Worm (Caenorhabditis elegans) whole organism, L3 larva: ENCODE results near the gene E04D5.5.

Experiments used
- R02D3.7 ChIP-seq: fragments of 150-350 bp; optimal IDR thresholded peaks from 2 replicates; lab custom pipeline; 2014; ENCODE audit warnings: missing biosample characterization, missing genetic modification characterization
- ZK546.5 ChIP-seq: sonication (generic microtip); optimal IDR thresholded peaks from 2 replicates; lab custom pipeline; 2017; ENCODE audit warnings: missing biosample characterization, missing genetic modification characterization
- aly-2 ChIP-seq: fragments of 150-350 bp; optimal IDR thresholded peaks from 2 replicates; lab custom pipeline; 2014; ENCODE audit warnings: missing biosample characterization, missing genetic modification characterization
- ama-1 ChIP-seq: fragments of 150-350 bp; optimal IDR thresholded peaks from 2 replicates; lab custom pipeline; 2018
- ceh-16 ChIP-seq: sonication (generic microtip); optimal IDR thresholded peaks from 2 replicates; lab custom pipeline; 2017; ENCODE audit warnings: missing biosample characterization, missing genetic modification characterization
- ceh-28 ChIP-seq: fragments of 150-350 bp; optimal IDR thresholded peaks from 2 replicates; lab custom pipeline; 2014; ENCODE audit warnings: missing biosample characterization, missing genetic modification reagents, missing genetic modification characterization
- ceh-82 ChIP-seq: fragments of 150-350 bp; optimal IDR thresholded peaks from 2 replicates; lab custom pipeline; 2014; ENCODE audit warnings: missing biosample characterization, missing genetic modification characterization
- ceh-9 ChIP-seq: sonication (generic microtip); optimal IDR thresholded peaks from 2 replicates; lab custom pipeline; 2018; ENCODE audit warnings: missing biosample characterization, missing genetic modification characterization
- daf-12 ChIP-seq: fragments of 150-350 bp; optimal IDR thresholded peaks from 2 replicates; lab custom pipeline; 2014; ENCODE audit warnings: missing biosample characterization, missing genetic modification reagents, missing genetic modification characterization
- egl-27 ChIP-seq: sonication (generic microtip); optimal IDR thresholded peaks from 4 replicates; lab custom pipeline; 2017; ENCODE audit warnings: missing biosample characterization, missing genetic modification reagents, missing genetic modification characterization
- egl-5 ChIP-seq: fragments of 150-350 bp; optimal IDR thresholded peaks from 2 replicates; lab custom pipeline; 2017; ENCODE audit warnings: missing biosample characterization, missing genetic modification reagents, missing genetic modification characterization, inconsistent platforms
- elt-1 ChIP-seq: fragments of 150-350 bp; optimal IDR thresholded peaks from 2 replicates; lab custom pipeline; 2014; ENCODE audit warnings: missing biosample characterization, missing genetic modification characterization
- elt-2 ChIP-seq: sonication (generic microtip); optimal IDR thresholded peaks from 2 replicates; lab custom pipeline; 2016; ENCODE audit warnings: missing genetic modification reagents, mild to moderate bottlenecking, missing genetic modification characterization, missing compliant biosample characterization
- elt-3 ChIP-seq, 3 experiments: fragments of 150-350 bp in 1 of 3; sonication (generic microtip) in 2 of 3; optimal IDR thresholded peaks; 2 replicates in 2 of 3; 4 replicates in 1 of 3; lab custom pipeline; 2014 to 2017; ENCODE audit warnings: missing biosample characterization in 3 of 3, missing genetic modification characterization in 3 of 3
- eor-1 ChIP-seq, 2 experiments: fragments of 150-350 bp; optimal IDR thresholded peaks; 2 replicates each; lab custom pipeline; 2014 to 2018; ENCODE audit warnings: missing biosample characterization in 2 of 2, missing genetic modification characterization in 2 of 2
- fkh-10 ChIP-seq: sonication (generic microtip); optimal IDR thresholded peaks from 2 replicates; lab custom pipeline; 2017; ENCODE audit warnings: missing biosample characterization, missing genetic modification reagents, missing genetic modification characterization
- fkh-2 ChIP-seq: fragments of 150-350 bp; optimal IDR thresholded peaks from 2 replicates; lab custom pipeline; 2014; ENCODE audit warnings: missing biosample characterization, missing genetic modification reagents, missing genetic modification characterization
- fos-1 ChIP-seq: fragments of 150-350 bp; optimal IDR thresholded peaks from 2 replicates; lab custom pipeline; 2014; ENCODE audit warnings: missing biosample characterization, missing genetic modification characterization
- hmg-11 ChIP-seq: sonication (generic microtip); optimal IDR thresholded peaks from 2 replicates; lab custom pipeline; 2016; ENCODE audit warnings: missing genetic modification characterization, missing compliant biosample characterization
- jun-1 ChIP-seq: fragments of 150-350 bp; optimal IDR thresholded peaks from 2 replicates; lab custom pipeline; 2014; ENCODE audit warnings: missing biosample characterization, missing genetic modification reagents, missing genetic modification characterization
- lin-15B ChIP-seq: fragments of 150-350 bp; optimal IDR thresholded peaks from 2 replicates; lab custom pipeline; 2014; ENCODE audit warnings: missing biosample characterization, missing genetic modification characterization
- lin-39 ChIP-seq: fragments of 150-350 bp; optimal IDR thresholded peaks from 2 replicates; lab custom pipeline; 2018; ENCODE audit warnings: missing biosample characterization, missing genetic modification reagents, missing genetic modification characterization
- lsy-12 ChIP-seq: sonication (generic microtip); optimal IDR thresholded peaks from 2 replicates; lab custom pipeline; 2016; ENCODE audit warnings: mild to moderate bottlenecking, missing genetic modification characterization, missing compliant biosample characterization
- mdl-1 ChIP-seq: fragments of 150-350 bp; optimal IDR thresholded peaks from 2 replicates; lab custom pipeline; 2014; ENCODE audit warnings: missing biosample characterization, missing genetic modification characterization
- mml-1 ChIP-seq: fragments of 150-350 bp; sonication (generic microtip); optimal IDR thresholded peaks from 3 replicates; lab custom pipeline; 2014; ENCODE audit warnings: missing biosample characterization, missing genetic modification characterization
- nfya-1 ChIP-seq: sonication (generic microtip); optimal IDR thresholded peaks from 2 replicates; lab custom pipeline; 2017; ENCODE audit warnings: missing genetic modification characterization, mild to moderate bottlenecking, missing compliant biosample characterization, antibody characterized with exemption, moderate library complexity; ENCODE audit not compliant: insufficient read depth
- nhr-11 ChIP-seq: fragments of 150-350 bp; optimal IDR thresholded peaks from 2 replicates; lab custom pipeline; 2014; ENCODE audit warnings: missing biosample characterization, missing genetic modification characterization
- nhr-12 ChIP-seq: fragments of 150-350 bp; optimal IDR thresholded peaks from 2 replicates; lab custom pipeline; 2014; ENCODE audit warnings: missing biosample characterization, missing genetic modification characterization
- nhr-23 ChIP-seq: fragments of 150-350 bp; optimal IDR thresholded peaks from 2 replicates; lab custom pipeline; 2014; ENCODE audit warnings: missing biosample characterization, missing genetic modification reagents, missing genetic modification characterization
- nhr-237 ChIP-seq: fragments of 150-350 bp; optimal IDR thresholded peaks from 2 replicates; lab custom pipeline; 2014; ENCODE audit warnings: missing biosample characterization, missing genetic modification characterization
- nhr-25 ChIP-seq: sonication (generic microtip); optimal IDR thresholded peaks from 2 replicates; lab custom pipeline; 2017; ENCODE audit warnings: missing biosample characterization, missing genetic modification characterization
- nhr-28 ChIP-seq: fragments of 150-350 bp; optimal IDR thresholded peaks from 2 replicates; lab custom pipeline; 2014; ENCODE audit warnings: missing biosample characterization, missing genetic modification characterization
- nhr-43 ChIP-seq: sonication (generic microtip); optimal IDR thresholded peaks from 2 replicates; lab custom pipeline; 2016; ENCODE audit warnings: mild to moderate bottlenecking, missing genetic modification characterization, missing compliant biosample characterization; ENCODE audit not compliant: poor library complexity, severe bottlenecking
- nhr-67 ChIP-seq: fragments of 150-350 bp; optimal IDR thresholded peaks from 2 replicates; lab custom pipeline; 2014; ENCODE audit warnings: missing biosample characterization, missing genetic modification characterization
- nhr-76 ChIP-seq: fragments of 150-350 bp; sonication (generic microtip); optimal IDR thresholded peaks from 5 replicates; lab custom pipeline; 2014; ENCODE audit warnings: missing biosample characterization, missing genetic modification characterization
- nhr-77 ChIP-seq: fragments of 150-350 bp; optimal IDR thresholded peaks from 2 replicates; lab custom pipeline; 2014; ENCODE audit warnings: missing biosample characterization, missing genetic modification characterization
- pha-4 ChIP-seq: fragments of 150-350 bp; optimal IDR thresholded peaks from 2 replicates; lab custom pipeline; 2014; ENCODE audit warnings: missing biosample characterization, missing genetic modification reagents, missing genetic modification characterization
- pqm-1 ChIP-seq: fragments of 150-350 bp; optimal IDR thresholded peaks from 2 replicates; lab custom pipeline; 2017; ENCODE audit warnings: missing biosample characterization, missing genetic modification characterization, inconsistent platforms
- sea-2 ChIP-seq: fragments of 150-350 bp; sonication (generic microtip); optimal IDR thresholded peaks from 4 replicates; lab custom pipeline; 2014; ENCODE audit warnings: missing biosample characterization, missing genetic modification reagents, missing genetic modification characterization
- skn-1 ChIP-seq: fragments of 150-350 bp; optimal IDR thresholded peaks from 2 replicates; lab custom pipeline; 2014; ENCODE audit warnings: missing biosample characterization, missing genetic modification characterization
- snpc-4 ChIP-seq: fragments of 150-350 bp; optimal IDR thresholded peaks from 2 replicates; lab custom pipeline; 2014; ENCODE audit warnings: missing biosample characterization, missing genetic modification characterization
- tbx-2 ChIP-seq: sonication (generic microtip); optimal IDR thresholded peaks from 2 replicates; lab custom pipeline; 2016; ENCODE audit warnings: mild to moderate bottlenecking, missing genetic modification characterization, missing compliant biosample characterization
- unc-39 ChIP-seq: sonication (generic microtip); optimal IDR thresholded peaks from 4 replicates; lab custom pipeline; 2017; ENCODE audit warnings: missing biosample characterization, missing genetic modification characterization
- unc-62 ChIP-seq: fragments of 150-350 bp; sonication (generic microtip); optimal IDR thresholded peaks from 4 replicates; lab custom pipeline; 2014; ENCODE audit warnings: missing biosample characterization, missing genetic modification reagents, missing genetic modification characterization
- zag-1 ChIP-seq: fragments of 150-350 bp; optimal IDR thresholded peaks from 2 replicates; lab custom pipeline; 2014; ENCODE audit warnings: missing biosample characterization, missing genetic modification characterization
- ztf-11 ChIP-seq: fragments of 150-350 bp; optimal IDR thresholded peaks from 2 replicates; lab custom pipeline; 2014; ENCODE audit warnings: missing biosample characterization, missing genetic modification characterization
- ztf-4 ChIP-seq: fragments of 150-350 bp; optimal IDR thresholded peaks from 2 replicates; lab custom pipeline; 2014; ENCODE audit warnings: missing biosample characterization, missing genetic modification characterization

The E04D5.5 gene

ce11 chrII:10390250-10390821 lies 20.8 kb upstream of the E04D5.5 start:
- peak; percentile 28 for TF ChIP-seq mml-1
- TF ChIP-seq hmg-11 (tag; lab: Kevin White, UChicago), result no peak
- no peak for TF ChIP-seq nhr-12 (tag; lab: Kevin White, UChicago)
- no peak for TF ChIP-seq nhr-76 (tag; lab: Kevin White, UChicago)
- TF ChIP-seq jun-1 (tag; lab: Kevin White, UChicago), result peak; percentile 58
- TF ChIP-seq nfya-1, result peak; percentile 56
- TF ChIP-seq nhr-11 (tag; lab: Kevin White, UChicago), result peak; percentile 39
- TF ChIP-seq tbx-2 (tag; lab: Kevin White, UChicago), result peak; percentile 18
- TF ChIP-seq nhr-67 (tag; lab: Kevin White, UChicago), result no peak
- no peak for TF ChIP-seq nhr-77 (tag; lab: Kevin White, UChicago)
- peak; percentile 61 for TF ChIP-seq pqm-1 (tag; lab: Kevin White, UChicago)
- TF ChIP-seq ama-1 (lab: Kevin White, UChicago), result peak; percentile 28
- TF ChIP-seq ceh-16 (tag; lab: Kevin White, UChicago), result no peak
- no peak for TF ChIP-seq R02D3.7 (tag; lab: Kevin White, UChicago)
- no peak for TF ChIP-seq eor-1 (tag; optimal IDR thresholded peaks at IDR 0.05; lab: Kevin White, UChicago)
- TF ChIP-seq unc-39 (tag; lab: Kevin White, UChicago), result no peak
- TF ChIP-seq ceh-9 (tag; lab: Kevin White, UChicago), result no peak
- TF ChIP-seq ceh-28 (tag; lab: Kevin White, UChicago), result no peak
- no peak for TF ChIP-seq skn-1 (tag; lab: Kevin White, UChicago)
- peak; percentile 44 for TF ChIP-seq elt-2 (tag; lab: Kevin White, UChicago)
- TF ChIP-seq lin-15B (tag; lab: Kevin White, UChicago), result no peak
- no peak for TF ChIP-seq zag-1
- TF ChIP-seq ztf-11, result no peak
- TF ChIP-seq ZK546.5, result no peak
- peak in 1 of 3 experiments; percentile 66 for TF ChIP-seq elt-3 (tag; optimal IDR thresholded peaks at IDR 0.05; lab: Kevin White, UChicago)
- TF ChIP-seq nhr-43, result peak; percentile 77
- no peak for TF ChIP-seq fkh-2 (tag; lab: Kevin White, UChicago)
- no peak for TF ChIP-seq lsy-12
- TF ChIP-seq nhr-28 (tag; lab: Kevin White, UChicago), result no peak
- peak; percentile 27 for TF ChIP-seq pha-4 (tag; lab: Kevin White, UChicago)
- no peak for TF ChIP-seq egl-5 (tag; lab: Kevin White, UChicago)
- peak; percentile 71 for TF ChIP-seq nhr-25 (tag; lab: Kevin White, UChicago)
- peak; percentile 78 for TF ChIP-seq nhr-23
- TF ChIP-seq aly-2 (tag; lab: Kevin White, UChicago), result no peak
- no peak for TF ChIP-seq sea-2 (GFP tag; lab: Kevin White, UChicago)
- TF ChIP-seq snpc-4 (tag; lab: Kevin White, UChicago), result no peak
- no peak for TF ChIP-seq ztf-4 (tag; lab: Kevin White, UChicago)
- no peak for TF ChIP-seq nhr-237 (tag; lab: Kevin White, UChicago)
- no peak for TF ChIP-seq ceh-82
- no peak for TF ChIP-seq fos-1
- TF ChIP-seq mdl-1 (tag; lab: Kevin White, UChicago), result peak; percentile 4
- no peak for TF ChIP-seq elt-1 (tag; lab: Kevin White, UChicago)
- no peak for TF ChIP-seq daf-12
- TF ChIP-seq unc-62, result no peak
- no peak for TF ChIP-seq egl-27 (tag; lab: Kevin White, UChicago)
- peak; percentile 38 for TF ChIP-seq lin-39 (tag; lab: Kevin White, UChicago)
- TF ChIP-seq fkh-10 (GFP tag; lab: Kevin White, UChicago), result no peak
- TF ChIP-seq, all 47 proteins: peak for 15
